Worm (Caenorhabditis elegans): ENCODE results near the gene Y94H6A.5.

- TF ChIP-seq snpc-4 (tag; optimal IDR thresholded peaks at IDR 0.05) (no peak), fos-1 (tag; optimal IDR thresholded peaks at IDR 0.05) (no peak), spr-3 (GFP tag; optimal IDR thresholded peaks at IDR 0.05) (no peak), nhr-25 (tag; optimal IDR thresholded peaks at IDR 0.05; ENCODE audit: borderline replicate concordance, insufficient read depth) (no peak), cey-2 (tag; optimal IDR thresholded peaks at IDR 0.05; ENCODE audit: borderline replicate concordance, insufficient read depth) (no peak), ama-1 (optimal IDR thresholded peaks at IDR 0.05) (no peak), egl-43 (GFP tag; IDR thresholded peaks at IDR 0.05) (no peak)
These were observed 9.2 kb upstream of the Y94H6A.5 start, which contains the start of gene Y94H6A.12 for ce11 chrIV:2712935-2713334.

All from whole organism, L4 larva.